Worm (Caenorhabditis elegans): ENCODE results near the gene srm-6.

DNA sequence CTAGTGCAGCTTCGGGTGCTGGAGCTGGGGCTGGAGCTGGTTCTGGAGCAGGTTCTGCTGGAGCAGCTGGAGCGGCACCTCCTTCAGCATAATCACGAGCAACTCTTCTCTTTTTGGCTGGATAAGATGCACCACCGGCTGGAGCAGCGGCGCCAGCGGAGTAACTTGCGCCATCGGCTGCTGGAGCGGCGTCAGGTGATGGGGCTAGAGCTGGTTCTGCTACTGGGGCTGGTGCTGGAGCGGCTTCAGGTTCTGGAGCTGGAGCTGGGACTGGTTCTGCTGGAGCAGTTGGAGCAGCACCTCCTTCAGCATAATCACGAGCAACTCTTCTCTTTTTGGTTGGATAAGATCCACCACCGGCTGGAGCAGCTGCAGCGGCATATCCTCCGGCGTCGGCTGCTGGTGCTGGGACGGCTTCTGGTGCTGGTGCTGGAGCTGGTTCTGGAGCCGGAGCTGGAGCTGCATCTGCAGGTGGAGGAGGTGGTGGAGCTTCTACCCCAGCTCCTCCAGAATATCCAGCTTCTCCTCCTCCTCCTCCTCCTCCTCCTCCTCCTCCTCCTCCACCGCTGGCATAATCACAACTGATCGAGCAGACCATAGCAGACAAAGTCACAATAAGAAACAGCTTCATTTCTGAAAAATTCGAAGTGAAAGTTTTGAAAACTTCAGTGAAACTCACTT, 17.5 kb upstream of the srm-6 start, which contains the start of gene F47B8.13:
- TF ChIP-seq unc-39 (tag; optimal IDR thresholded peaks at IDR 0.05) = no peak
- TF ChIP-seq nhr-12 (tag; optimal IDR thresholded peaks at IDR 0.05) = no peak
- TF ChIP-seq elt-1 (tag; optimal IDR thresholded peaks at IDR 0.05; ENCODE audit: borderline replicate concordance, insufficient read depth) = no peak
- no peak for TF ChIP-seq elt-3 (tag; optimal IDR thresholded peaks at IDR 0.05)
- no peak for TF ChIP-seq bed-3 (GFP tag; optimal IDR thresholded peaks at IDR 0.05)
- TF ChIP-seq nhr-76 (tag; optimal IDR thresholded peaks at IDR 0.05) = no peak
- no peak for TF ChIP-seq lin-13 (tag; optimal IDR thresholded peaks at IDR 0.05)
- no peak for TF ChIP-seq snpc-4 (tag; optimal IDR thresholded peaks at IDR 0.05)

All from whole organism, mixed stage, embryonic.